Worm (Caenorhabditis elegans) whole organism, young adult: Measurements from ENCODE around the gene W02B12.1.

Experiments used
- B0035.1 ChIP-seq: sonication (generic microtip); optimal IDR thresholded peaks from 2 replicates; lab custom pipeline; 2016; ENCODE audit warnings: missing genetic modification characterization, mild to moderate bottlenecking, missing compliant biosample characterization, missing genotype, missing genetic modification reagents
- F39B2.1 ChIP-seq: fragments of 200-800 bp; sonication (Bioruptor generic); IDR thresholded peaks from 2 replicates; pipeline ENCODE4 v1.3.6; 2022; ENCODE audit warnings: missing genetic modification reagents, missing genetic modification characterization, missing compliant biosample characterization
- ZK185.1 ChIP-seq: sonication (generic microtip); optimal IDR thresholded peaks from 2 replicates; lab custom pipeline; 2016; ENCODE audit warnings: mild to moderate bottlenecking, missing genetic modification characterization, missing compliant biosample characterization; ENCODE audit not compliant: poor library complexity, severe bottlenecking
- ama-1 ChIP-seq, 3 experiments: fragments of 150-350 bp in 1 of 3; sonication (generic microtip) in 2 of 3; optimal IDR thresholded peaks; 2 replicates each; lab custom pipeline; 2014 to 2018; ENCODE audit warnings: missing biosample characterization in 2 of 3, missing genetic modification characterization in 2 of 3, missing genetic modification reagents in 2 of 3
- aptf-2 ChIP-seq: fragments of 200-800 bp; sonication (Bioruptor generic); conservative IDR thresholded peaks from 2 replicates; pipeline ENCODE4 v1.3.6; 2022; ENCODE audit warnings: missing genetic modification reagents, missing genetic modification characterization, missing compliant biosample characterization
- ceh-79 ChIP-seq: sonication (generic microtip); optimal IDR thresholded peaks from 2 replicates; lab custom pipeline; 2017; ENCODE audit warnings: mild to moderate bottlenecking, missing genetic modification characterization, missing compliant biosample characterization
- efl-1 ChIP-seq: fragments of 150-350 bp; optimal IDR thresholded peaks from 2 replicates; lab custom pipeline; 2014; ENCODE audit warnings: missing biosample characterization, missing genetic modification reagents, missing genetic modification characterization
- egl-18 ChIP-seq: fragments of 200-800 bp; sonication (Bioruptor generic); IDR thresholded peaks from 2 replicates; pipeline ENCODE4 v1.3.6; 2022; ENCODE audit warnings: missing genetic modification reagents, missing genetic modification characterization, missing compliant biosample characterization
- egl-44 ChIP-seq: fragments of 200-800 bp; sonication (Bioruptor generic); IDR thresholded peaks from 2 replicates; pipeline ENCODE4 v1.3.6; 2022; ENCODE audit warnings: missing genetic modification reagents, missing genetic modification characterization, missing compliant biosample characterization
- madf-3 ChIP-seq: fragments of 200-800 bp; sonication (Bioruptor generic); IDR thresholded peaks from 2 replicates; pipeline ENCODE4 v1.3.6; 2022; ENCODE audit warnings: missing genetic modification reagents, missing genetic modification characterization, missing compliant biosample characterization
- nfya-1 ChIP-seq: sonication (generic microtip); optimal IDR thresholded peaks from 2 replicates; lab custom pipeline; 2017; ENCODE audit warnings: antibody characterized with exemption, missing compliant biosample characterization, missing genetic modification characterization, borderline replicate concordance; ENCODE audit not compliant: insufficient read depth
- pbrm-1 ChIP-seq: fragments of 200-800 bp; sonication (Bioruptor generic); IDR thresholded peaks from 2 replicates; pipeline ENCODE4 v1.3.6; 2022; ENCODE audit warnings: missing genetic modification reagents, missing genetic modification characterization, missing compliant biosample characterization
- pha-4 ChIP-seq: fragments of 150-350 bp; sonication (generic microtip); optimal IDR thresholded peaks from 2 replicates; lab custom pipeline; 2014; ENCODE audit warnings: missing biosample characterization, missing genetic modification reagents, missing genetic modification characterization

DNA sequence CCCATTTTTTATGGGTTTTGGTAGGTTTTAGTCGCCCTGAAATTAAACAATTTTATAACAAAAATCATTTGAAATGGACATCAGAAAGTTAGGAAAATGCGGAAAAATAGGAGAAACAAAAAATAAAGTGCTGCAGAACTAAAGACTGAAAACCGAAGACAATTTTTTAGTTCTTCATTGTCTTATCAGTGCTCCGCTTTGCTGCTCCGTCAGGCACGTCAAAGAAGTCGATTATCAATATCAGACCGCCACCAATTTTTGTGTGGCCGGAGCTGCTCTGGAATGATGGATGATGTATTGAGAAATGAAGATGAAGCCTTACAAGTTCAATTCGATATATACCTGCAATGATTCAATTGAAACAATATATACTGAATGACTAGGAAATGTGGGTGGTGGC lies 10.4 kb upstream of the W02B12.1 start, which contains the start of gene vha-6:
- TF ChIP-seq ZK185.1 (tag; lab: Kevin White, UChicago) = no peak
- TF ChIP-seq F39B2.1 (GFP tag; lab: Robert Waterston, UW) = no peak
- TF ChIP-seq ceh-79 (tag; lab: Kevin White, UChicago) = no peak
- no peak for TF ChIP-seq pbrm-1 (GFP tag; lab: Robert Waterston, UW)
- TF ChIP-seq ama-1 (optimal IDR thresholded peaks at IDR 0.05; lab: Kevin White, UChicago) = no peak
- TF ChIP-seq ama-1 (GFP tag; optimal IDR thresholded peaks at IDR 0.05; lab: Kevin White, UChicago) = no peak
- TF ChIP-seq B0035.1 (tag; lab: Kevin White, UChicago) = no peak
- no peak for TF ChIP-seq egl-44 (GFP tag; lab: Robert Waterston, UW)
- no peak for TF ChIP-seq pha-4
- TF ChIP-seq efl-1 (GFP tag; lab: Kevin White, UChicago) = no peak
- TF ChIP-seq madf-3 (GFP tag; lab: Robert Waterston, UW) = no peak
- TF ChIP-seq nfya-1 (tag; lab: Kevin White, UChicago) = no peak
- TF ChIP-seq egl-18 (GFP tag; lab: Robert Waterston, UW) = no peak
- TF ChIP-seq aptf-2 (GFP tag; lab: Robert Waterston, UW) = no peak
